Worm (Caenorhabditis elegans) whole organism, midembryonic: ENCODE measurements around the gene F23B12.1.

ENCODE experiments used
- T22C8.4 ChIP-seq: fragments of 200-800 bp; sonication (Bioruptor generic); IDR thresholded peaks from 2 replicates; pipeline ENCODE4 v1.3.6; 2022; ENCODE audit warnings: missing genetic modification characterization, missing compliant biosample characterization
- cog-1 ChIP-seq: sonication (generic microtip); optimal IDR thresholded peaks from 2 replicates; lab custom pipeline; 2016; ENCODE audit warnings: missing genetic modification characterization, missing compliant biosample characterization
- klf-2 ChIP-seq: fragments of 200-800 bp; sonication (Bioruptor generic); conservative IDR thresholded peaks from 2 replicates; pipeline ENCODE4 v1.3.6; 2022; ENCODE audit warnings: missing genetic modification reagents, missing genetic modification characterization, missing compliant biosample characterization
- med-1 ChIP-seq: sonication (generic microtip); optimal IDR thresholded peaks from 2 replicates; lab custom pipeline; 2017; ENCODE audit warnings: missing genetic modification characterization, mild to moderate bottlenecking, missing compliant biosample characterization, antibody characterized with exemption, missing genetic modification reagents; ENCODE audit not compliant: insufficient read depth
- ref-1 ChIP-seq: fragments of 200-800 bp; sonication (Bioruptor generic); conservative IDR thresholded peaks from 2 replicates; pipeline ENCODE4 v1.3.6; 2022; ENCODE audit warnings: missing genetic modification reagents, missing genetic modification characterization, missing compliant biosample characterization
- tab-1 ChIP-seq: fragments of 200-800 bp; sonication (Bioruptor generic); IDR thresholded peaks from 2 replicates; pipeline ENCODE4 v1.3.6; 2022; ENCODE audit warnings: missing genetic modification characterization, missing compliant biosample characterization
- ztf-23 ChIP-seq: fragments of 200-800 bp; sonication (Bioruptor generic); IDR thresholded peaks from 2 replicates; pipeline ENCODE4 v1.3.6; 2022; ENCODE audit warnings: missing genetic modification reagents, missing genetic modification characterization, missing compliant biosample characterization

- no peak for TF ChIP-seq tab-1 (GFP tag; lab: Robert Waterston, UW)
- no peak for TF ChIP-seq ref-1
- TF ChIP-seq ztf-23, result no peak
- TF ChIP-seq klf-2 (GFP tag; lab: Robert Waterston, UW), result no peak
- no peak for TF ChIP-seq T22C8.4 (GFP tag; lab: Robert Waterston, UW)
- no peak for TF ChIP-seq cog-1 (tag; lab: Kevin White, UChicago)
- no peak for TF ChIP-seq med-1
Observed at ce11 chrV:14414032-14414431, 14.9 kb upstream of the F23B12.1 start.
